Worm (Caenorhabditis elegans): ENCODE results near the gene lon-1.
A peak's percentile ranks its signal among the peaks of the same experiment; 100 is the strongest.

DNA sequence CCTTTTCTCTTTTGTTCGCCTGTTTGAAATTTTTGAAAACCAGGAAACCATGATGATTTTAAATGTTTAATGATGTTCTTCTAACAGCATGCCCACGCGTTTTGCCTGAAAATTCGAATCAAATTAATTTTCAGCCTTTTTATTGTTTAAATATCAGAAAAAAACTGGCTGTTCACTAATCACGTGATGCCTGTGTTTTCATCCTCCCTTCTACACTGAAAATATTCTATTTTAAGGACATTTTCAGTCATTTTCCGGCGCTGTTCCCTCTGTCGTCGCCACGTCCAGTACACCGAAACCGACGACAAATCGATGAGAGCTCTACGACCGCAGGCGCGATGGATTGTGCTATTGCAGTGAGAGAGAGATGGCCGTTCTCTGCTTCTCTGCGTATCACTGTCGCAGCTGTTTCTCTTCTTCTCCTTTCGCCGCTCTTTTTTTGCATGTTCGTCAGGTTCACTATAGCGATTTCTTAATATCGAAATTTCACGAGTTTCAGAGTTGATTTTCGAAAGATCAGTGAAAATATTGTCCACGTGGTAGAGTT is 24.4 kb upstream of the lon-1 start, which contains the start of gene F48E8.8:
- peak; percentile 56 for TF ChIP-seq T22C8.4 (GFP tag; IDR thresholded peaks at IDR 0.05)
- no peak for TF ChIP-seq flt-1 (GFP tag; IDR thresholded peaks at IDR 0.05)
- no peak for TF ChIP-seq med-1 (GFP tag; optimal IDR thresholded peaks at IDR 0.05; ENCODE audit: insufficient read depth)
- TF ChIP-seq tab-1 (GFP tag; IDR thresholded peaks at IDR 0.05), result no peak
- TF ChIP-seq ref-1 (GFP tag; conservative IDR thresholded peaks at IDR 0.05), result no peak
- no peak for TF ChIP-seq ztf-23 (GFP tag; IDR thresholded peaks at IDR 0.05)
- no peak for TF ChIP-seq klf-2 (GFP tag; conservative IDR thresholded peaks at IDR 0.05)
- no peak for TF ChIP-seq ztf-29 (GFP tag; IDR thresholded peaks at IDR 0.05)

Measured in whole organism, midembryonic.